Fruit fly (Drosophila melanogaster): Measurements from ENCODE around the gene Task6.

The Task6 gene

DNA sequence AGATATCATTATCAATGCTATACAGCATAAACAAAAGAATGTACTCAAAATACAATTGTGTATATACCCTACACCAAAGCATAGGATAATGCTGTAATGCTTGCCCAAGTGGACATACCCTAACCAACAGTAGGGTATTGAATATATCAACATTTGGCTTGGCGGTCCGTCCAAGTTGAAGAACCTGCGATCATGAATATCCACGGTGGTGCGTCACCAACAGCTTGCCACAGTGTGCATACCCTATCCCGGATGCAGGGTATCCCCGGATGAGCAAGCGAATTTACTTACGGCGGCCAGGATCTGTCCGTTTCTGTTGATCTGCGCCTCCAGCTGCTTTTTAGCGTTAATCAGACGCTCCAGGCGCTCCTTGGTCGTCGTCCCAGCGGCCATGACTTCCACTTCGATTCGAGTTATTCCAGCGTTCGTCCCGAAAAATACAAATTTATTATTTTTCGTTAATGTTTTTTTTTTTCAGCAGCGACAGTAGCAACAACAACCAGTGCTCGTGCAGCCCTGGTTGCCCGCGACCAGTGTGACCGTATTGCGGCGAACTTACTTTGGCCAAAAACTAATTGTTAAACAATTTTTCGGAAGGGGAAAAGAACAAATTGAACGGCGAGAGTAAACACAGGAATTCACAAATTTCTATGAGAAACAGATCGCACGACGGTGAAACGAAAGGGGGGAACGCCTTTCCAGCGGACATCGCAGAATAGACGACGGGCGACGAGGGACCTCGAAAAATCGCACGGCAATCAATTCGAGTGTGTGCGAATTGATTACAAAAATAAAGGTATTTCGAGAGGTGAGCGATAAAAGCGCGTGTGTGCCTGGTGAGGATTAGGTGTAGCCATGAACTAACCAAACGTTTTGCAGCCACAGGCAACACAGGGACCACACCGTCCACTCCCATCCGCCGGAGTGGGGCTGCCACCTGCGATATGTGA, 2.1 kb upstream of the Task6 start, which contains the start of the genes Lkb1 and CG9588 (continued):
- peak; percentile 64; the same call in 1 of the 2 replicates for TF ChIP-seq CG11247 (GFP tag; IDR thresholded peaks at IDR 0.05)
- TF ChIP-seq Hr3 (GFP tag; optimal IDR thresholded peaks at IDR 0.05) = no peak
- TF ChIP-seq dysf (GFP tag; IDR thresholded peaks at IDR 0.05) = peak; percentile 79
- TF ChIP-seq Nf-YB (GFP tag; optimal IDR thresholded peaks at IDR 0.05) = no peak
- TF ChIP-seq CG43689 (GFP tag; IDR thresholded peaks at IDR 0.05) = peak; percentile 55
- peak; percentile 56 for TF ChIP-seq Gsc (GFP tag; IDR thresholded peaks at IDR 0.05)
- TF ChIP-seq ase (GFP tag; IDR thresholded peaks at IDR 0.05) = peak; percentile 84
- TF ChIP-seq CG30403 (GFP tag; optimal IDR thresholded peaks at IDR 0.05) = peak; percentile 37
- TF ChIP-seq bcd (GFP tag; optimal IDR thresholded peaks at IDR 0.05) = peak; percentile 60
- TF ChIP-seq dmrt11E (tag; optimal IDR thresholded peaks at IDR 0.05) = peak; percentile 30
- TF ChIP-seq sqz (GFP tag; optimal IDR thresholded peaks at IDR 0.05) = peak; percentile 78
- peak; percentile 3 for TF ChIP-seq Max (GFP tag; optimal IDR thresholded peaks at IDR 0.05)
- no peak for TF ChIP-seq br (optimal IDR thresholded peaks at IDR 0.05)
- peak; percentile 31 for TF ChIP-seq CG8388 (GFP tag; optimal IDR thresholded peaks at IDR 0.05)
- peak; percentile 39 for TF ChIP-seq CG2712 (tag; optimal IDR thresholded peaks at IDR 0.05)
- peak; percentile 12 for TF ChIP-seq Camta (GFP tag; optimal IDR thresholded peaks at IDR 0.05)
- TF ChIP-seq Nf-YA (GFP tag; IDR thresholded peaks at IDR 0.05) = peak; percentile 69; the same call in 1 of the 2 replicates
- TF ChIP-seq Ets97D (GFP tag; optimal IDR thresholded peaks at IDR 0.05) = peak; percentile 40
- peak; percentile 32 for TF ChIP-seq Sry-δ (GFP tag; optimal IDR thresholded peaks at IDR 0.05)
- peak; percentile 66 for TF ChIP-seq CG32772 (GFP tag; IDR thresholded peaks at IDR 0.05)
- TF ChIP-seq CG34422 (GFP tag; IDR thresholded peaks at IDR 0.05) = peak; percentile 81
- peak; percentile 61 for TF ChIP-seq fd96Cb (tag; optimal IDR thresholded peaks at IDR 0.05)
- TF ChIP-seq CG16815 (GFP tag; optimal IDR thresholded peaks at IDR 0.05) = peak; percentile 57
- TF ChIP-seq CG8944 (GFP tag; optimal IDR thresholded peaks at IDR 0.05) = peak; percentile 4
- peak; percentile 88 for TF ChIP-seq zfh1 (GFP tag; IDR thresholded peaks at IDR 0.05)
- TF ChIP-seq zen2 (GFP tag; IDR thresholded peaks at IDR 0.05; ENCODE audit: partially characterized antibody) = no peak
- TF ChIP-seq CG6689 (GFP tag; IDR thresholded peaks at IDR 0.05) = peak; percentile 81
- TF ChIP-seq CG3847 (GFP tag; IDR thresholded peaks at IDR 0.05) = peak; percentile 54
- peak; percentile 0 for TF ChIP-seq CG13424 (tag; optimal IDR thresholded peaks at IDR 0.05)
- TF ChIP-seq Dip3 (GFP tag; optimal IDR thresholded peaks at IDR 0.05) = peak; percentile 67
- TF ChIP-seq CG9215 (GFP tag; IDR thresholded peaks at IDR 0.05) = peak; percentile 70
- peak; percentile 87 for TF ChIP-seq vvl (GFP tag; IDR thresholded peaks at IDR 0.05)
- peak; percentile 20; the same call in 1 of the 2 replicates for TF ChIP-seq dati (GFP tag; IDR thresholded peaks at IDR 0.05)
- peak; percentile 33 for TF ChIP-seq cwo (GFP tag; optimal IDR thresholded peaks at IDR 0.05)
- TF ChIP-seq ranshi (GFP tag; IDR thresholded peaks at IDR 0.05) = peak; percentile 62
- peak; percentile 72; the same call in 2 of the 3 replicates for TF ChIP-seq CG11695 (GFP tag; IDR thresholded peaks at IDR 0.05)
- TF ChIP-seq lilli (GFP tag; optimal IDR thresholded peaks at IDR 0.05) = peak; percentile 71
- peak; percentile 63 for TF ChIP-seq CG1603 (tag; optimal IDR thresholded peaks at IDR 0.05)
- peak; percentile 23 for TF ChIP-seq CG12391 (tag; optimal IDR thresholded peaks at IDR 0.05)
- peak; percentile 34 to 46 for TF ChIP-seq bsh (GFP tag; optimal IDR thresholded peaks at IDR 0.05)
- no peak for TF ChIP-seq Nf-YC (tag; optimal IDR thresholded peaks at IDR 0.05)
- TF ChIP-seq Optix (GFP tag; IDR thresholded peaks at IDR 0.05) = peak; percentile 77
- TF ChIP-seq CG13775 (GFP tag; optimal IDR thresholded peaks at IDR 0.05) = peak; percentile 38
- peak; percentile 68; the same call in 2 of the 3 replicates for TF ChIP-seq sr (GFP tag; IDR thresholded peaks at IDR 0.05)
- no peak for TF ChIP-seq danr (GFP tag; IDR thresholded peaks at IDR 0.05)
- peak; percentile 57; the same call in 1 of the 3 replicates for TF ChIP-seq CG6175 (GFP tag; IDR thresholded peaks at IDR 0.05)
- no peak for TF ChIP-seq prd (optimal IDR thresholded peaks at IDR 0.05)
- TF ChIP-seq prd (GFP tag; IDR thresholded peaks at IDR 0.05) = peak; percentile 89
- peak; percentile 18 for TF ChIP-seq BEAF-32 (GFP tag; optimal IDR thresholded peaks at IDR 0.05)
